Fruit fly (Drosophila melanogaster) whole organism, adult: ENCODE results near the gene mRpS11.

Source experiments
- CG11617 ChIP-seq: fragments of 200-800 bp; sonication (Bioruptor generic); optimal IDR thresholded peaks from 2 replicates; lab custom pipeline; 2017; ENCODE audit warnings: mild to moderate bottlenecking, missing biosample characterization, missing genetic modification reagents, missing genetic modification characterization
- CG12768 ChIP-seq: fragments of 200-800 bp; sonication (Bioruptor generic); optimal IDR thresholded peaks from 2 replicates; lab custom pipeline; 2017; ENCODE audit warnings: missing biosample characterization, missing genetic modification characterization, mild to moderate bottlenecking, moderate library complexity, missing genetic modification reagents
- CG33017 ChIP-seq: fragments of 200-800 bp; sonication (Bioruptor generic); optimal IDR thresholded peaks from 2 replicates; lab custom pipeline; 2018; ENCODE audit warnings: missing biosample characterization, mild to moderate bottlenecking, missing genetic modification characterization, moderate library complexity
- Mnt ChIP-seq: fragments of 200-800 bp; sonication (Bioruptor generic); optimal IDR thresholded peaks from 2 replicates; lab custom pipeline; 2016; ENCODE audit warnings: missing biosample characterization, mild to moderate bottlenecking, missing genetic modification characterization
- cic ChIP-seq: fragments of 200-800 bp; sonication (Bioruptor generic); optimal IDR thresholded peaks from 2 replicates; lab custom pipeline; 2017; ENCODE audit warnings: missing biosample characterization, mild to moderate bottlenecking, missing genetic modification characterization, moderate library complexity
- kay ChIP-seq: fragments of 200-800 bp; sonication (Bioruptor generic); peaks from one replicate; lab custom pipeline; 2016; ENCODE audit warnings: missing biosample characterization, missing genetic modification characterization, borderline replicate concordance

dm6 chr3R:17060809-17061394 lies 11.6 kb upstream of the mRpS11 start:
- TF ChIP-seq CG33017 (tag; lab: Kevin White, UChicago) (no peak), cic (GFP tag; lab: Kevin White, UChicago) (peak; percentile 85), kay (no peak), CG12768 (GFP tag; lab: Kevin White, UChicago) (no peak), CG11617 (GFP tag; lab: Kevin White, UChicago) (no peak), Mnt (GFP tag; lab: Kevin White, UChicago) (peak; percentile 64)
